Fruit fly (Drosophila melanogaster) whole organism: ENCODE data around the gene SuUR.

Experiments used
- CG8478 ChIP-seq: fragments of >200 bp; optimal IDR thresholded peaks from 2 replicates; lab custom pipeline; 2018; ENCODE audit warnings: inconsistent platforms
- Dll ChIP-seq: fragments of >200 bp; optimal IDR thresholded peaks from 2 replicates; lab custom pipeline; 2017
- pan ChIP-seq: fragments of >200 bp; optimal IDR thresholded peaks from 2 replicates; lab custom pipeline; 2017
- psq ChIP-seq: fragments of >200 bp; optimal IDR thresholded peaks from 2 replicates; lab custom pipeline; 2017
- usp ChIP-seq: fragments of >200 bp; optimal IDR thresholded peaks from 2 replicates; lab custom pipeline; 2017; ENCODE audit warnings: missing biosample characterization, missing genetic modification characterization, mixed read lengths

- TF ChIP-seq Dll (no peak), CG8478 (lab: Kevin White, UChicago) (no peak), pan (lab: Kevin White, UChicago) (no peak), psq (lab: Kevin White, UChicago) (no peak), usp (GFP tag; lab: Kevin White, UChicago) (no peak)
Measured at dm6 chr3L:11023235-11023634, 41.6 kb upstream of the SuUR start, which contains the start of gene Fad2.
